ENCODE assay signal across 2 worm cellular contexts in the genomic region with DNA sequence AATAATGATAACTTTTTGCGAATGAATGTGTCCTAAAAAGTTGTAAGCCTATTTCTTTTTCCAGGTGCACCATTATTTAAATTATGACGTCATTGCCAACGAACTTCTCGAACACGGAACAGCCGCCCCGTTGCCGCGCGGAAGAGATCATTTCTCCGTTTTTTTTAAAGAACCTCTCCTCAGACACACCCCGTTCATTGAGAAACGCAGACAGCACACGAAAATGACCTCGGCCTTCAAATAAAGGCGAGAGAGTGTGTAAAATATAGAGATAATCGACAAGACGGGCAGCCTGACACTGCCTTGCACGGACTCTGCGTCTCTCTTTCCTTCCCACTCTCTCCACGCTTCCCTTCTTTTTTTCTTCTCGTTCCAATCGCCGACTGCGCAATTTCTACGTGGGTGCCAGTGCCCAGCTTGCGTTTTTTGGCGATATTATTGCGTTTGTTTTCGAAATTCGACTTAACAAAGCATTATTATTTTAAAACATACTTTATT.
TF ChIP-seq lines count a peak whose summit lies in the region.

No protein-coding gene starts in this region.

TF ChIP-seq in whole organism, L1 larva, 84 proteins besides CTCF, POLR2A, EP300 and RAD21 (continued from another document and continues in another):
- TF ChIP-seq ceh-8 (GFP tag; optimal IDR thresholded peaks at IDR 0.05; lab: Kevin White, UChicago) (no peak), pag-3 (tag; optimal IDR thresholded peaks at IDR 0.05; lab: Kevin White, UChicago; ENCODE audit: borderline replicate concordance, insufficient read depth) (no peak), nhr-20 (tag; optimal IDR thresholded peaks at IDR 0.05; lab: Kevin White, UChicago) (peak; percentile 69), tbx-2 (tag; optimal IDR thresholded peaks at IDR 0.05; lab: Kevin White, UChicago) (peak; percentile 74), egl-27 (tag; optimal IDR thresholded peaks at IDR 0.05; lab: Kevin White, UChicago) (peak in 1 of 2 experiments; percentile 15), aha-1 (tag; optimal IDR thresholded peaks at IDR 0.05; lab: Kevin White, UChicago) (no peak), mdl-1 (tag; optimal IDR thresholded peaks at IDR 0.05; lab: Kevin White, UChicago) (peak in 1 of 2 experiments; percentile 55), ets-5 (GFP tag; IDR thresholded peaks at IDR 0.05; lab: Robert Waterston, UW) (no peak), ceh-82 (tag; optimal IDR thresholded peaks at IDR 0.05; lab: Kevin White, UChicago) (peak; percentile 52 to 75 (median 60)), mab-9 (GFP tag; IDR thresholded peaks at IDR 0.05; lab: Robert Waterston, UW) (no peak), F16B12.6 (tag; optimal IDR thresholded peaks at IDR 0.05; lab: Kevin White, UChicago) (no peak), unc-98 (GFP tag; IDR thresholded peaks at IDR 0.05; lab: Robert Waterston, UW) (no peak), nhr-84 (tag; optimal IDR thresholded peaks at IDR 0.05; lab: Kevin White, UChicago) (no peak), snpc-4 (tag; optimal IDR thresholded peaks at IDR 0.05; lab: Kevin White, UChicago) (no peak), xbp-1 (tag; optimal IDR thresholded peaks at IDR 0.05; lab: Kevin White, UChicago) (peak; percentile 69), lin-35 (GFP tag; optimal IDR thresholded peaks at IDR 0.05; lab: Kevin White, UChicago) (peak; percentile 52 to 53), ceh-63 (GFP tag; optimal IDR thresholded peaks at IDR 0.05; lab: Kevin White, UChicago) (no peak), pqm-1 (tag; optimal IDR thresholded peaks at IDR 0.05; lab: Kevin White, UChicago) (no peak), nhr-76 (tag; optimal IDR thresholded peaks at IDR 0.05; lab: Kevin White, UChicago) (peak; percentile 41), swsn-7 (tag; optimal IDR thresholded peaks at IDR 0.05; lab: Kevin White, UChicago) (peak; percentile 77), ceh-90 (tag; optimal IDR thresholded peaks at IDR 0.05; lab: Kevin White, UChicago) (no peak), zip-4 (GFP tag; optimal IDR thresholded peaks at IDR 0.05; lab: Kevin White, UChicago) (no peak), elt-3 (tag; optimal IDR thresholded peaks at IDR 0.05; lab: Kevin White, UChicago) (peak in 3 of 6 experiments; percentile 11 to 74 (median 22)), rnt-1 (tag; optimal IDR thresholded peaks at IDR 0.05; lab: Kevin White, UChicago) (peak; percentile 67), alr-1 (tag; optimal IDR thresholded peaks at IDR 0.05; lab: Kevin White, UChicago; ENCODE audit: borderline replicate concordance) (no peak), unc-30 (tag; optimal IDR thresholded peaks at IDR 0.05; lab: Kevin White, UChicago) (no peak), blmp-1 (tag; optimal IDR thresholded peaks at IDR 0.05; lab: Kevin White, UChicago) (peak; percentile 61), C16A3.4 (tag; optimal IDR thresholded peaks at IDR 0.05; lab: Kevin White, UChicago) (no peak), efl-1 (optimal IDR thresholded peaks at IDR 0.05; lab: Kevin White, UChicago) (peak; percentile 70 to 82), efl-1 (GFP tag; optimal IDR thresholded peaks at IDR 0.05 in 1 of 2; lab: Kevin White, UChicago) (peak; percentile 33 to 93), nhr-77 (tag; optimal IDR thresholded peaks at IDR 0.05; lab: Kevin White, UChicago) (peak; percentile 66), ceh-88 (GFP tag; IDR thresholded peaks at IDR 0.05; lab: Robert Waterston, UW) (no peak), dsc-1 (tag; optimal IDR thresholded peaks at IDR 0.05; lab: Kevin White, UChicago) (peak; percentile 54), zag-1 (tag; optimal IDR thresholded peaks at IDR 0.05; lab: Kevin White, UChicago) (no peak), nhr-12 (tag; optimal IDR thresholded peaks at IDR 0.05; lab: Kevin White, UChicago) (no peak), fos-1 (tag; optimal IDR thresholded peaks at IDR 0.05; lab: Kevin White, UChicago) (no peak), snu-23 (GFP tag; optimal IDR thresholded peaks at IDR 0.05; lab: Kevin White, UChicago) (peak; percentile 77), nhr-28 (tag; optimal IDR thresholded peaks at IDR 0.05; lab: Kevin White, UChicago) (no peak), lin-13 (GFP tag; optimal IDR thresholded peaks at IDR 0.05; lab: Kevin White, UChicago) (peak; percentile 45), mef-2 (tag; optimal IDR thresholded peaks at IDR 0.05; lab: Kevin White, UChicago) (no peak), ces-1 (GFP tag; optimal IDR thresholded peaks at IDR 0.05; lab: Kevin White, UChicago) (no peak), unc-86 (tag; optimal IDR thresholded peaks at IDR 0.05; lab: Kevin White, UChicago) (peak; percentile 56), jun-1 (tag; optimal IDR thresholded peaks at IDR 0.05; lab: Kevin White, UChicago) (peak; percentile 41), hlh-17 (GFP tag; optimal IDR thresholded peaks at IDR 0.05; lab: Kevin White, UChicago; ENCODE audit: borderline replicate concordance) (no peak), isw-1 (GFP tag; IDR thresholded peaks at IDR 0.05; lab: Robert Waterston, UW) (peak; percentile 43), nhr-11 (tag; optimal IDR thresholded peaks at IDR 0.05; lab: Kevin White, UChicago) (no peak), efl-3 (GFP tag; optimal IDR thresholded peaks at IDR 0.05; lab: Kevin White, UChicago) (no peak), nhr-47 (tag; optimal IDR thresholded peaks at IDR 0.05; lab: Kevin White, UChicago) (peak; percentile 76), nhr-19 (GFP tag; conservative IDR thresholded peaks at IDR 0.05; lab: Robert Waterston, UW) (peak; percentile 54), tlp-1 (tag; optimal IDR thresholded peaks at IDR 0.05; lab: Kevin White, UChicago) (no peak), fkh-4 (tag; optimal IDR thresholded peaks at IDR 0.05; lab: Kevin White, UChicago; ENCODE audit: borderline replicate concordance) (no peak), egl-13 (tag; optimal IDR thresholded peaks at IDR 0.05; lab: Kevin White, UChicago) (peak; percentile 31), lin-15B (tag; optimal IDR thresholded peaks at IDR 0.05; lab: Kevin White, UChicago) (no peak), nhr-85 (tag; lab: Kevin White, UChicago) (peak; percentile 84), nhr-90 (tag; optimal IDR thresholded peaks at IDR 0.05; lab: Kevin White, UChicago; ENCODE audit: poor library complexity) (peak; percentile 71), sox-4 (tag; optimal IDR thresholded peaks at IDR 0.05; lab: Kevin White, UChicago) (no peak), unc-62 (GFP tag; optimal IDR thresholded peaks at IDR 0.05; lab: Kevin White, UChicago) (no peak), nhr-71 (tag; optimal IDR thresholded peaks at IDR 0.05; lab: Kevin White, UChicago) (peak; percentile 85), skn-1 (tag; optimal IDR thresholded peaks at IDR 0.05; lab: Kevin White, UChicago) (peak; percentile 50), Y116A8C.19 (tag; optimal IDR thresholded peaks at IDR 0.05; lab: Kevin White, UChicago; ENCODE audit: borderline replicate concordance) (no peak), unc-130 (tag; optimal IDR thresholded peaks at IDR 0.05; lab: Kevin White, UChicago) (peak; percentile 24), dpl-1 (GFP tag; optimal IDR thresholded peaks at IDR 0.05; lab: Kevin White, UChicago) (peak in 2 of 3 experiments; percentile 34 to 47), hpl-2 (GFP tag; optimal IDR thresholded peaks at IDR 0.05; lab: Kevin White, UChicago) (no peak)

TF ChIP-seq in whole organism, L3 larva, 47 proteins besides CTCF, POLR2A, EP300 and RAD21 (continued from another document):
- TF ChIP-seq nhr-28 (tag; optimal IDR thresholded peaks at IDR 0.05; lab: Kevin White, UChicago) = no peak
- no peak for TF ChIP-seq eor-1 (tag; optimal IDR thresholded peaks at IDR 0.05; lab: Kevin White, UChicago)
- no peak for TF ChIP-seq unc-39 (tag; optimal IDR thresholded peaks at IDR 0.05; lab: Kevin White, UChicago)
- TF ChIP-seq jun-1 (tag; optimal IDR thresholded peaks at IDR 0.05; lab: Kevin White, UChicago) = peak; percentile 60
- peak; percentile 83 for TF ChIP-seq ama-1 (optimal IDR thresholded peaks at IDR 0.05; lab: Kevin White, UChicago)
- TF ChIP-seq sea-2 (GFP tag; optimal IDR thresholded peaks at IDR 0.05; lab: Kevin White, UChicago) = peak; percentile 89
- peak; percentile 63 for TF ChIP-seq ceh-82 (tag; optimal IDR thresholded peaks at IDR 0.05; lab: Kevin White, UChicago)
- no peak for TF ChIP-seq nhr-12 (tag; optimal IDR thresholded peaks at IDR 0.05; lab: Kevin White, UChicago)
- TF ChIP-seq hmg-11 (tag; optimal IDR thresholded peaks at IDR 0.05; lab: Kevin White, UChicago) = peak; percentile 98
- peak; percentile 75 for TF ChIP-seq unc-62 (GFP tag; optimal IDR thresholded peaks at IDR 0.05; lab: Kevin White, UChicago)
- TF ChIP-seq nhr-25 (tag; optimal IDR thresholded peaks at IDR 0.05; lab: Kevin White, UChicago) = peak; percentile 97
- peak; percentile 52 for TF ChIP-seq elt-2 (tag; optimal IDR thresholded peaks at IDR 0.05; lab: Kevin White, UChicago)
- peak; percentile 72 for TF ChIP-seq lin-39 (tag; optimal IDR thresholded peaks at IDR 0.05; lab: Kevin White, UChicago)
